Worm (Caenorhabditis elegans) whole organism, L4 larva: ENCODE data around the gene F19F10.1.

Experiments
- D1046.2 ChIP-seq: fragments of 200-800 bp; sonication (Bioruptor generic); IDR thresholded peaks from 2 replicates; pipeline ENCODE4 v1.3.6; 2022; ENCODE audit warnings: missing genetic modification characterization, missing compliant biosample characterization
- F10B5.3 ChIP-seq: sonication (generic microtip); optimal IDR thresholded peaks from 2 replicates; lab custom pipeline; 2016; ENCODE audit warnings: mild to moderate bottlenecking, missing genetic modification characterization, missing compliant biosample characterization
- F26F4.8 ChIP-seq: fragments of 200-800 bp; sonication (Bioruptor generic); conservative IDR thresholded peaks from 2 replicates; pipeline ENCODE4 v1.3.6; 2022; ENCODE audit warnings: missing genetic modification characterization, missing compliant biosample characterization
- F37D6.2 ChIP-seq: sonication (generic microtip); optimal IDR thresholded peaks from 2 replicates; lab custom pipeline; 2016; ENCODE audit warnings: mild to moderate bottlenecking, missing genetic modification characterization, missing compliant biosample characterization
- Y5F2A.4 ChIP-seq: fragments of 200-800 bp; sonication (Bioruptor generic); optimal IDR thresholded peaks from 2 replicates; lab custom pipeline; 2018; ENCODE audit warnings: mild to moderate bottlenecking, missing genetic modification characterization, missing compliant biosample characterization
- ZK337.2 ChIP-seq: fragments of 200-800 bp; sonication (Bioruptor generic); IDR thresholded peaks from 2 replicates; pipeline ENCODE4 v1.3.6; 2022; ENCODE audit warnings: missing genetic modification reagents, missing genetic modification characterization, missing compliant biosample characterization
- aha-1 ChIP-seq: fragments of 150-350 bp; peaks from one replicate; lab custom pipeline; 2014; ENCODE audit warnings: missing biosample characterization, missing genetic modification characterization
- aly-2 ChIP-seq: sonication (generic microtip); optimal IDR thresholded peaks from 2 replicates; lab custom pipeline; 2018; ENCODE audit warnings: missing biosample characterization, missing genetic modification characterization
- ceh-62 ChIP-seq: sonication (generic microtip); optimal IDR thresholded peaks from 2 replicates; lab custom pipeline; 2017; ENCODE audit warnings: missing biosample characterization, missing genetic modification characterization
- cey-2 ChIP-seq: sonication (generic microtip); optimal IDR thresholded peaks from 3 replicates; lab custom pipeline; 2017; ENCODE audit warnings: missing genetic modification characterization, mild to moderate bottlenecking, missing compliant biosample characterization, antibody characterized with exemption, borderline replicate concordance; ENCODE audit not compliant: insufficient read depth
- ctbp-1 ChIP-seq: fragments of 200-800 bp; sonication (Bioruptor generic); IDR thresholded peaks from 2 replicates; pipeline ENCODE4 v1.3.6; 2022; ENCODE audit warnings: missing genetic modification reagents, missing genetic modification characterization, missing compliant biosample characterization
- daf-16 ChIP-seq, 3 experiments: sonication (generic microtip); optimal IDR thresholded peaks; 2 replicates each; lab custom pipeline; 2016 to 2017; ENCODE audit warnings: missing genetic modification characterization in 3 of 3, missing genetic modification reagents in 3 of 3, mild to moderate bottlenecking in 2 of 3, missing compliant biosample characterization in 2 of 3, missing biosample characterization in 1 of 3, moderate library complexity in 1 of 3
- dve-1 ChIP-seq: sonication (generic microtip); optimal IDR thresholded peaks from 2 replicates; lab custom pipeline; 2017; ENCODE audit warnings: antibody characterized with exemption, mild to moderate bottlenecking, missing genetic modification characterization, missing compliant biosample characterization; ENCODE audit not compliant: insufficient read depth
- egl-27 ChIP-seq: sonication (generic microtip); optimal IDR thresholded peaks from 3 replicates; lab custom pipeline; 2017; ENCODE audit warnings: missing biosample characterization, missing genetic modification reagents, missing genetic modification characterization
- hlh-30 ChIP-seq: sonication (generic microtip); optimal IDR thresholded peaks from 2 replicates; lab custom pipeline; 2017; ENCODE audit warnings: antibody characterized with exemption, mild to moderate bottlenecking, missing genetic modification characterization, missing compliant biosample characterization; ENCODE audit not compliant: insufficient read depth
- hmg-1.1 ChIP-seq: fragments of 200-800 bp; sonication (Bioruptor generic); IDR thresholded peaks from 2 replicates; pipeline ENCODE4 v1.3.6; 2022; ENCODE audit warnings: missing genetic modification reagents, missing genetic modification characterization, missing compliant biosample characterization
- lin-39 ChIP-seq: fragments of 150-350 bp; optimal IDR thresholded peaks from 2 replicates; lab custom pipeline; 2014; ENCODE audit warnings: missing biosample characterization, missing genetic modification reagents, missing genetic modification characterization
- mdt-29 ChIP-seq: fragments of 200-800 bp; sonication (Bioruptor generic); IDR thresholded peaks from 2 replicates; pipeline ENCODE4 v1.3.6; 2022; ENCODE audit warnings: missing genetic modification reagents, missing genetic modification characterization, missing compliant biosample characterization
- mep-1 ChIP-seq: fragments of 150-350 bp; sonication (generic microtip); optimal IDR thresholded peaks from 3 replicates; lab custom pipeline; 2014; ENCODE audit warnings: missing biosample characterization, missing genetic modification characterization
- mes-2 ChIP-seq: sonication (generic microtip); optimal IDR thresholded peaks from 2 replicates; lab custom pipeline; 2016; ENCODE audit warnings: missing genotype, mild to moderate bottlenecking, missing genetic modification characterization, missing compliant biosample characterization; ENCODE audit not compliant: poor library complexity, severe bottlenecking
- mxl-2 ChIP-seq: fragments of 200-800 bp; sonication (Bioruptor generic); conservative IDR thresholded peaks from 2 replicates; pipeline ENCODE4 v1.3.6; 2022; ENCODE audit warnings: missing genetic modification reagents, missing genetic modification characterization, missing compliant biosample characterization
- nhr-76 ChIP-seq: fragments of 150-350 bp; optimal IDR thresholded peaks from 2 replicates; lab custom pipeline; 2014; ENCODE audit warnings: missing biosample characterization, missing genetic modification characterization
- nhr-77 ChIP-seq: fragments of 150-350 bp; optimal IDR thresholded peaks from 2 replicates; lab custom pipeline; 2014; ENCODE audit warnings: missing biosample characterization, missing genetic modification characterization
- pqm-1 ChIP-seq: sonication (generic microtip); optimal IDR thresholded peaks from 2 replicates; lab custom pipeline; 2017; ENCODE audit warnings: missing biosample characterization, missing genetic modification characterization
- skn-1 ChIP-seq: fragments of 150-350 bp; optimal IDR thresholded peaks from 2 replicates; lab custom pipeline; 2014; ENCODE audit warnings: missing biosample characterization, missing genetic modification characterization
- tag-97 ChIP-seq: fragments of 200-800 bp; sonication (Bioruptor generic); IDR thresholded peaks from 2 replicates; pipeline ENCODE4 v1.3.6; 2022; ENCODE audit warnings: missing genetic modification characterization, missing compliant biosample characterization
- tra-1 ChIP-seq: fragments of 200-800 bp; sonication (Bioruptor generic); IDR thresholded peaks from 2 replicates; pipeline ENCODE4 v1.3.6; 2022; ENCODE audit warnings: missing genetic modification reagents, missing genetic modification characterization, missing compliant biosample characterization
- unc-39 ChIP-seq: sonication (generic microtip); optimal IDR thresholded peaks from 2 replicates; lab custom pipeline; 2017; ENCODE audit warnings: missing biosample characterization, missing genetic modification characterization
- unc-62 ChIP-seq, 3 experiments: fragments of 150-350 bp in 1 of 3; sonication (generic microtip); optimal IDR thresholded peaks in 2 of 3; peaks in 1 of 3; 1 replicate in 1 of 3; 2 replicates in 2 of 3; lab custom pipeline; 2014 to 2017; ENCODE audit warnings: missing biosample characterization in 3 of 3, missing genetic modification characterization in 3 of 3, missing genetic modification reagents in 3 of 3, missing genotype in 1 of 3
- zag-1 ChIP-seq: fragments of 150-350 bp; optimal IDR thresholded peaks from 2 replicates; lab custom pipeline; 2014; ENCODE audit warnings: missing biosample characterization, missing genetic modification characterization
- zip-11 ChIP-seq: fragments of 200-800 bp; sonication (Bioruptor generic); IDR thresholded peaks from 2 replicates; pipeline ENCODE4 v1.3.6; 2022; ENCODE audit warnings: missing genetic modification characterization, missing compliant biosample characterization
- ztf-11 ChIP-seq: fragments of 150-350 bp; optimal IDR thresholded peaks from 2 replicates; lab custom pipeline; 2014; ENCODE audit warnings: missing biosample characterization, missing genetic modification characterization
- ztf-7 ChIP-seq: fragments of 150-350 bp; optimal IDR thresholded peaks from 2 replicates; lab custom pipeline; 2014; ENCODE audit warnings: missing biosample characterization, missing genetic modification characterization

The F19F10.1 gene

ce11 chrV:7548499-7548898 lies 14.5 kb upstream of the F19F10.1 start (continued):
- peak; percentile 73 for TF ChIP-seq ZK337.2 (GFP tag; lab: Robert Waterston, UW)
- TF ChIP-seq, all 104 proteins: peak for 26; not testable (repeated sequence) for 78

ce11 chrV:7551821-7552220 lies 11.2 kb upstream of the F19F10.1 start, which contains the start of gene F19F10.3:
F19F10.3 (plus strand) TSS chrV:7552121.
- TF ChIP-seq mdt-29 (GFP tag; lab: Robert Waterston, UW) (no peak), mep-1 (no peak), aly-2 (tag; lab: Kevin White, UChicago) (no peak), daf-16 (GFP tag; optimal IDR thresholded peaks at IDR 0.05; lab: Kevin White, UChicago) (no peak), daf-16 (tag; optimal IDR thresholded peaks at IDR 0.05; lab: Kevin White, UChicago) (no peak), ctbp-1 (GFP tag; lab: Robert Waterston, UW) (no peak), zip-11 (no peak), lin-39 (tag; lab: Kevin White, UChicago) (no peak), tag-97 (GFP tag; lab: Robert Waterston, UW) (no peak), F26F4.8 (GFP tag; lab: Robert Waterston, UW) (no peak), egl-27 (tag; lab: Kevin White, UChicago) (no peak), ztf-11 (tag; lab: Kevin White, UChicago) (no peak), hmg-1.1 (GFP tag; lab: Robert Waterston, UW) (no peak), nhr-76 (tag; lab: Kevin White, UChicago) (no peak), unc-39 (tag; lab: Kevin White, UChicago) (no peak), hlh-30 (no peak), mes-2 (tag; lab: Kevin White, UChicago) (no peak)

DNA sequence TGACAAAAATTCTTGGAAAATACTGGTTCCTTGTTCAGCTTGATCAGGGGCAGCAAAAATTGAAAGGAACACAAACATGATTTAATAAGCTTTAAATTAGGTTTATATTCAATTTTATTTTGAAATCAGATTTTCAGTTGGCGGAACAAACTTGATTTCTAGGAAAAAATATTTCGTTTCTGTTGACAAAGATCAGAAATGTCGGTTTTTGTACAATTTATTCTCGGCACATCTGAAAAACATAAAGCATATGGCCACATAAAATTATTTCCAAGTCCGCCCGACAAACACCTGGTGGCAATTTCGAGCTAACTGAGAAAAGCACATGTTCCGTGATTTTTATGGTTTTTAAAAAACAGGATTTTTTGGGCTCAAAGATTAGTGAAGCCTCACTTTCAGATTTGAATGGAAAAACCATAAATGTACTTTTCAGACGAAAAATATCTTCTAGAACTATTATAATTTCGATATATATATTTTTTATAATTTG lies 9.1 kb upstream of the F19F10.1 start, which contains the start of gene ttr-10:
Gene ttr-10 (minus strand): TSS at position 51 of the 490 bp plus-strand sequence.
- TF ChIP-seq Y5F2A.4 (GFP tag; lab: Kevin White, UChicago) (no peak), unc-62 (GFP tag; optimal IDR thresholded peaks at IDR 0.05 in 1 of 2; lab: Kevin White, UChicago) (peak in 1 of 2 experiments; percentile 95), unc-62 (tag; optimal IDR thresholded peaks at IDR 0.05; lab: Kevin White, UChicago) (no peak), mxl-2 (GFP tag; lab: Robert Waterston, UW) (no peak), egl-27 (tag; lab: Kevin White, UChicago) (no peak), F10B5.3 (no peak), aha-1 (peak; percentile 1), ZK337.2 (GFP tag; lab: Robert Waterston, UW) (no peak), mep-1 (no peak), skn-1 (tag; lab: Kevin White, UChicago) (no peak)

DNA sequence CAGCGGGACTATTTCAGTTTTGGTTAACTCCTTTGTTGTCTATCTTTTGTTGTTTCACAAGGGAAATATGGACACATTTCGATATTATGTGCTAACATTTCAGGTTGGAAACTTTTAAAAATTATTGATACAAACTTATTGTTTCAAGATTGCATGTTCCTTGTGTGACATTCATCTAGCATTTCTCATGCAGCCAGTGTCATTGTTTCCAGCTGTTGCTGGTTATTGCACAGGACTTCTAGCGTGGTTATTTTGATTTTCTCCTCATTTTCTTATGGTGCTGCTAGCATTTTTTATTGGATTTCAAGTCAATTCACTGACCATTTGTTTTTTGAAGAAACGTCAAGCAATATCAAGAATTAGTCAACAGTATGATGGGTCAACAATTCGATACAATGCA lies 7.2 kb upstream of the F19F10.1 start:
- TF ChIP-seq cey-2 (tag; lab: Kevin White, UChicago) = no peak
- peak in 1 of 2 experiments; percentile 34 for TF ChIP-seq unc-62 (GFP tag; optimal IDR thresholded peaks at IDR 0.05 in 1 of 2; lab: Kevin White, UChicago)
- TF ChIP-seq unc-62 (tag; optimal IDR thresholded peaks at IDR 0.05; lab: Kevin White, UChicago) = no peak

DNA sequence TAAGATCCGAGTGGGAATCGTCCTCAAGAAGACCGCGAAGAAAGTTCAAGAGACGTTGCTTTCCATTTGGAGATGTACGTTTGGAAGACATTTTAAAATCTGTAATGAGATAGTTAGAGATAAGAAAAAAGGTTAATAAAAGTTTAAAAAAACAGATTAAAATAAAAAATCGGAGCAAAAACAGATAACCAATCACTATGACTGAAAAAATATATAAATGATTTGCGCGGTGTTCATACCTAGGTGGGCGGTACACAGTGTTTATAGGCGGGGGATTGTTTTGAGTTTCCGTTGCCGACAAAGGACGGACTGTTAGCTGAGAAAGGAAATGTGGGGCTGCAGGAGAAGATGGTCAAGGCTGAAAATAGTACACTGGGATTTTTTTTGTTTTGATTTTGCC lies 4.4 kb upstream of the F19F10.1 start, which contains the start of gene ets-7:
Gene ets-7 (minus strand): TSS at position 101 of the 400 bp plus-strand sequence.
- TF ChIP-seq ztf-7 (tag; lab: Kevin White, UChicago) (no peak), skn-1 (tag; lab: Kevin White, UChicago) (no peak), dve-1 (no peak), ZK337.2 (GFP tag; lab: Robert Waterston, UW) (no peak), cey-2 (tag; lab: Kevin White, UChicago) (no peak), D1046.2 (no peak), ceh-62 (tag; lab: Kevin White, UChicago) (no peak), tra-1 (no peak), mxl-2 (GFP tag; lab: Robert Waterston, UW) (no peak), F37D6.2 (no peak), zag-1 (tag; lab: Kevin White, UChicago) (no peak), nhr-77 (no peak), pqm-1 (no peak)
